Worm (Caenorhabditis elegans): Measurements from ENCODE around the gene Y75B8A.13.

DNA sequence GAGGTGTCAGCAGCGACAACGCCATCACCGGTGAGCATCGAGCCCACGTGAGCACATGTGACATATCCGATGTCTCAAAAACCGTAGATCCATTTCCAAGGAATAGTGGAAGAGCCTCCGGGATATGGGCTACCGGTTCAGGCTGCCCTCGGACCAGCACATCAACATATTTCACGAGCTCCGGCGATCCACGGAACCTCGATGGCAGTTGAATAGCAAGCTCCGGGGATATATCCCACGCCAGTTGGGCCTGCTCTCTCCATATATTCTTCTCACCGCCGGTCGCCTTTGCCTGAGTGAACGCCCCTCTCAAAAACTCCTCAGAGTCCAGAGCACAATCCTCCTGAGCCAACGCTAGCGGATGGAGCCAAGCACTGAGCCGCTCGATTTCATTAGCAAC is 44.3 kb upstream of the Y75B8A.13 start:
- no peak for TF ChIP-seq ceh-48 (tag; optimal IDR thresholded peaks at IDR 0.05)
- TF ChIP-seq hlh-30 (tag; optimal IDR thresholded peaks at IDR 0.05; ENCODE audit: insufficient read depth), result no peak
- TF ChIP-seq nfya-1 (tag; optimal IDR thresholded peaks at IDR 0.05), result no peak
